Fruit fly (Drosophila melanogaster) whole organism, embryonic: ENCODE measurements around the gene Enoph.
A peak's percentile ranks its signal among the peaks of the same experiment; 100 is the strongest.

ENCODE experiments used
- CG10543 ChIP-seq: fragments of 200-800 bp; sonication (Bioruptor generic); optimal IDR thresholded peaks from 3 replicates; lab custom pipeline; 2017; ENCODE audit warnings: missing biosample characterization, mild to moderate bottlenecking, missing genetic modification characterization, moderate library complexity
- CG11695 ChIP-seq: fragments of 200-800 bp; sonication (Bioruptor generic); IDR thresholded peaks from 3 replicates; pipeline ENCODE4 v1.3.6; 2022; ENCODE audit warnings: missing biosample characterization, missing genetic modification characterization
- CG12299 ChIP-seq: fragments of 200-800 bp; sonication (Bioruptor generic); optimal IDR thresholded peaks from 2 replicates; lab custom pipeline; 2018; ENCODE audit warnings: missing biosample characterization, mild to moderate bottlenecking, missing genetic modification characterization
- CG12659 ChIP-seq: fragments of 200-800 bp; sonication (Bioruptor generic); optimal IDR thresholded peaks from 3 replicates; lab custom pipeline; 2017; ENCODE audit warnings: mild to moderate bottlenecking, missing biosample characterization, missing genetic modification reagents, missing genetic modification characterization
- CG13894 ChIP-seq: fragments of 200-800 bp; sonication (Bioruptor generic); optimal IDR thresholded peaks from 3 replicates; lab custom pipeline; 2018; ENCODE audit warnings: missing biosample characterization, mild to moderate bottlenecking, missing genetic modification characterization, moderate library complexity
- CG14050 ChIP-seq: fragments of 200-800 bp; sonication (Bioruptor generic); IDR thresholded peaks from 3 replicates; pipeline ENCODE4 v1.3.6; 2022; ENCODE audit warnings: missing biosample characterization, missing genetic modification characterization
- CG14860 ChIP-seq: fragments of 200-800 bp; sonication (Bioruptor generic); IDR thresholded peaks from 3 replicates; pipeline ENCODE4 v1.3.6; 2022; ENCODE audit warnings: missing biosample characterization, missing genetic modification characterization; ENCODE audit not compliant: partially characterized antibody
- CG1603 ChIP-seq: fragments of 200-800 bp; sonication (Bioruptor generic); optimal IDR thresholded peaks from 2 replicates; lab custom pipeline; 2019; ENCODE audit warnings: missing biosample characterization, mild to moderate bottlenecking, missing genetic modification characterization, moderate library complexity
- CG17385 ChIP-seq: fragments of 200-800 bp; sonication (Bioruptor generic); optimal IDR thresholded peaks from 3 replicates; lab custom pipeline; 2018; ENCODE audit warnings: missing biosample characterization, mild to moderate bottlenecking, missing genetic modification characterization
- CG18476 ChIP-seq: fragments of 200-800 bp; sonication (Bioruptor generic); optimal IDR thresholded peaks from 2 replicates; lab custom pipeline; 2016; ENCODE audit warnings: missing biosample characterization, mild to moderate bottlenecking, missing genetic modification characterization
- CG31388 ChIP-seq: fragments of 200-800 bp; sonication (Bioruptor generic); optimal IDR thresholded peaks from 2 replicates; lab custom pipeline; 2016; ENCODE audit warnings: missing biosample characterization, missing genetic modification characterization
- CG33213 ChIP-seq: fragments of 200-800 bp; sonication (Bioruptor generic); optimal IDR thresholded peaks from 3 replicates; lab custom pipeline; 2016; ENCODE audit warnings: missing biosample characterization, missing genetic modification characterization
- CG6654 ChIP-seq: fragments of 200-800 bp; sonication (Bioruptor generic); optimal IDR thresholded peaks from 2 replicates; lab custom pipeline; 2017; ENCODE audit warnings: missing biosample characterization, mild to moderate bottlenecking, missing genetic modification characterization
- CG6765 ChIP-seq: fragments of 200-800 bp; sonication (Bioruptor generic); optimal IDR thresholded peaks from 3 replicates; lab custom pipeline; 2017; ENCODE audit warnings: missing biosample characterization, mild to moderate bottlenecking, missing genetic modification characterization
- CG7928 ChIP-seq: fragments of 200-800 bp; sonication (Bioruptor generic); optimal IDR thresholded peaks from 2 replicates; lab custom pipeline; 2017; ENCODE audit warnings: missing biosample characterization, mild to moderate bottlenecking, missing genetic modification characterization
- CG8359 ChIP-seq: fragments of 200-800 bp; sonication (Bioruptor generic); optimal IDR thresholded peaks from 2 replicates; lab custom pipeline; 2017; ENCODE audit warnings: missing biosample characterization, mild to moderate bottlenecking, missing genetic modification characterization, borderline replicate concordance
- CG8478 ChIP-seq: fragments of >200 bp; optimal IDR thresholded peaks from 2 replicates; lab custom pipeline; 2018
- CG8944 ChIP-seq: fragments of 200-800 bp; sonication (Bioruptor generic); optimal IDR thresholded peaks from 3 replicates; lab custom pipeline; 2016; ENCODE audit warnings: missing biosample characterization, missing genetic modification characterization
- Deaf1 ChIP-seq: fragments of 200-800 bp; optimal IDR thresholded peaks from 3 replicates; lab custom pipeline; 2019; ENCODE audit warnings: missing biosample characterization, mild to moderate bottlenecking, missing genetic modification characterization, moderate library complexity
- Doc3 ChIP-seq: fragments of 200-800 bp; sonication (Bioruptor generic); IDR thresholded peaks from 3 replicates; pipeline ENCODE4 v1.3.6; 2022; ENCODE audit warnings: missing biosample characterization, missing genetic modification characterization; ENCODE audit not compliant: partially characterized antibody
- Dp ChIP-seq: fragments of 200-800 bp; sonication (Bioruptor generic); optimal IDR thresholded peaks from 2 replicates; lab custom pipeline; 2018; ENCODE audit warnings: missing biosample characterization, mild to moderate bottlenecking, missing genetic modification characterization, moderate library complexity
- HHEX ChIP-seq: fragments of 200-800 bp; sonication (Bioruptor generic); optimal IDR thresholded peaks from 3 replicates; lab custom pipeline; 2017; ENCODE audit warnings: missing biosample characterization, mild to moderate bottlenecking, missing genetic modification characterization, missing genetic modification reagents
- Hsf ChIP-seq: fragments of 200-800 bp; sonication (Bioruptor generic); optimal IDR thresholded peaks from 3 replicates; lab custom pipeline; 2016; ENCODE audit warnings: missing biosample characterization, missing genetic modification characterization
- Lpt ChIP-seq: fragments of >200 bp; optimal IDR thresholded peaks from 2 replicates; lab custom pipeline; 2018; ENCODE audit warnings: missing biosample characterization, missing genetic modification characterization
- Med ChIP-seq: fragments of 200-800 bp; sonication (Bioruptor generic); peaks from one replicate; lab custom pipeline; 2016; ENCODE audit warnings: missing biosample characterization, missing genetic modification characterization, mild to moderate bottlenecking, inconsistent platforms, moderate library complexity
- NK7.1 ChIP-seq: fragments of 200-800 bp; sonication (Bioruptor generic); optimal IDR thresholded peaks from 3 replicates; lab custom pipeline; 2016; ENCODE audit warnings: missing biosample characterization, missing genetic modification characterization
- Neu2 ChIP-seq: fragments of 200-800 bp; sonication (Bioruptor generic); optimal IDR thresholded peaks from 3 replicates; lab custom pipeline; 2016; ENCODE audit warnings: missing biosample characterization, missing genetic modification characterization, borderline replicate concordance
- Sox100B ChIP-seq: fragments of 200-800 bp; sonication (Bioruptor generic); optimal IDR thresholded peaks from 3 replicates; lab custom pipeline; 2018; ENCODE audit warnings: missing biosample characterization, mild to moderate bottlenecking, missing genetic modification characterization
- Sox102F ChIP-seq: fragments of 200-800 bp; sonication (Bioruptor generic); optimal IDR thresholded peaks from 2 replicates; lab custom pipeline; 2018; ENCODE audit warnings: missing biosample characterization, mild to moderate bottlenecking, missing genetic modification characterization, moderate library complexity
- Stat92E ChIP-seq, 3 experiments: fragments of >200 bp in 2 of 3; fragments of 200-800 bp in 1 of 3; sonication (Bioruptor generic) in 1 of 3; optimal IDR thresholded peaks; 2 replicates each; lab custom pipeline; 2017 to 2019; ENCODE audit warnings: missing biosample characterization in 3 of 3, missing genetic modification characterization in 3 of 3, mild to moderate bottlenecking in 1 of 3, moderate library complexity in 1 of 3
- TFAM ChIP-seq: fragments of 200-800 bp; sonication (Bioruptor generic); optimal IDR thresholded peaks from 2 replicates; lab custom pipeline; 2017; ENCODE audit warnings: missing biosample characterization, missing genetic modification characterization, inconsistent platforms
- chm ChIP-seq: fragments of 200-800 bp; sonication (Bioruptor generic); IDR thresholded peaks from 2 replicates; pipeline ENCODE4 v1.3.6; 2022; ENCODE audit warnings: missing biosample characterization, missing genetic modification characterization
- danr ChIP-seq: fragments of 200-800 bp; sonication (Bioruptor generic); IDR thresholded peaks from 2 replicates; pipeline ENCODE4 v1.3.6; 2022; ENCODE audit warnings: missing biosample characterization, missing genetic modification characterization
- dm ChIP-seq: fragments of 200-800 bp; sonication (Bioruptor generic); optimal IDR thresholded peaks from 3 replicates; lab custom pipeline; 2016; ENCODE audit warnings: missing biosample characterization, missing genetic modification characterization
- fd96Cb ChIP-seq: fragments of 200-800 bp; sonication (Bioruptor generic); optimal IDR thresholded peaks from 2 replicates; lab custom pipeline; 2018; ENCODE audit warnings: missing biosample characterization, mild to moderate bottlenecking, missing genetic modification characterization, moderate library complexity
- gcm ChIP-seq: fragments of 200-800 bp; sonication (Bioruptor generic); optimal IDR thresholded peaks from 2 replicates; lab custom pipeline; 2019; ENCODE audit warnings: missing biosample characterization, mild to moderate bottlenecking, missing genetic modification characterization, moderate library complexity
- kah ChIP-seq: fragments of 200-800 bp; sonication (Bioruptor generic); optimal IDR thresholded peaks from 2 replicates; lab custom pipeline; 2018; ENCODE audit warnings: missing biosample characterization, mild to moderate bottlenecking, missing genetic modification characterization
- lbe ChIP-seq: fragments of 200-800 bp; sonication (Bioruptor generic); optimal IDR thresholded peaks from 2 replicates; lab custom pipeline; 2016; ENCODE audit warnings: missing biosample characterization, mild to moderate bottlenecking, missing genetic modification characterization
- nmo ChIP-seq: fragments of 200-800 bp; sonication (Bioruptor generic); optimal IDR thresholded peaks from 2 replicates; lab custom pipeline; 2018; ENCODE audit warnings: missing biosample characterization, mild to moderate bottlenecking, missing genetic modification characterization, moderate library complexity
- onecut ChIP-seq: fragments of 200-800 bp; sonication (Bioruptor generic); IDR thresholded peaks from 2 replicates; pipeline ENCODE4 v1.3.6; 2022; ENCODE audit warnings: missing biosample characterization, missing genetic modification characterization
- pzg ChIP-seq: fragments of 200-800 bp; sonication (Bioruptor generic); optimal IDR thresholded peaks from 3 replicates; lab custom pipeline; 2018; ENCODE audit warnings: missing biosample characterization, mild to moderate bottlenecking, missing genetic modification characterization, moderate library complexity
- scrt ChIP-seq: fragments of 200-800 bp; sonication (Bioruptor generic); optimal IDR thresholded peaks from 2 replicates; lab custom pipeline; 2018; ENCODE audit warnings: missing biosample characterization, mild to moderate bottlenecking, missing genetic modification characterization, moderate library complexity
- slbo ChIP-seq: fragments of 200-800 bp; sonication (Bioruptor generic); IDR thresholded peaks from 2 replicates; pipeline ENCODE4 v1.3.6; 2022; ENCODE audit warnings: missing biosample characterization, missing genetic modification characterization
- slp2 ChIP-seq: fragments of 200-800 bp; sonication (Bioruptor generic); optimal IDR thresholded peaks from 2 replicates; lab custom pipeline; 2016; ENCODE audit warnings: missing biosample characterization, missing genetic modification characterization
- tap ChIP-seq: fragments of 200-800 bp; optimal IDR thresholded peaks from 3 replicates; lab custom pipeline; 2019; ENCODE audit warnings: missing biosample characterization, mild to moderate bottlenecking, missing genetic modification characterization, moderate library complexity
- tin ChIP-seq: fragments of 200-800 bp; sonication (Bioruptor generic); optimal IDR thresholded peaks from 3 replicates; lab custom pipeline; 2016; ENCODE audit warnings: missing biosample characterization, missing genetic modification characterization
- tx ChIP-seq: fragments of 200-800 bp; sonication (Bioruptor generic); optimal IDR thresholded peaks from 2 replicates; lab custom pipeline; 2016; ENCODE audit warnings: missing biosample characterization, missing genetic modification characterization
- unc-4 ChIP-seq: fragments of 200-800 bp; sonication (Bioruptor generic); IDR thresholded peaks from 2 replicates; pipeline ENCODE4 v1.3.6; 2022; ENCODE audit warnings: missing biosample characterization, missing genetic modification characterization; ENCODE audit not compliant: partially characterized antibody
- z ChIP-seq: fragments of 200-800 bp; sonication (Bioruptor generic); IDR thresholded peaks from 3 replicates; pipeline ENCODE4 v1.3.6; 2022; ENCODE audit warnings: missing biosample characterization, missing genetic modification characterization

Gene Enoph

dm6 chr3R:5251243-5251865, 5.1 kb downstream of the Enoph start, which contains the start of gene CtsF (continued):
- TF ChIP-seq CG6765 (GFP tag; lab: Kevin White, UChicago) = peak; percentile 7
- no peak for TF ChIP-seq danr (GFP tag; lab: Robert Waterston, UW)
- peak; percentile 33 for TF ChIP-seq Lpt (GFP tag; lab: Kevin White, UChicago)
- no peak for TF ChIP-seq tx
- TF ChIP-seq HHEX (GFP tag; lab: Kevin White, UChicago) = no peak
- no peak for TF ChIP-seq CG7928 (GFP tag; lab: Kevin White, UChicago)
- TF ChIP-seq Sox100B (GFP tag; lab: Kevin White, UChicago) = no peak
- peak; percentile 29 for TF ChIP-seq dm (GFP tag; lab: Kevin White, UChicago)
- peak in 1 of 3 experiments; percentile 27 for TF ChIP-seq Stat92E (GFP tag; optimal IDR thresholded peaks at IDR 0.05; lab: Kevin White, UChicago)
- TF ChIP-seq Dp (GFP tag; lab: Kevin White, UChicago) = peak; percentile 92
- TF ChIP-seq CG33213 (GFP tag; lab: Kevin White, UChicago) = peak; percentile 37
- peak; percentile 36; the same call in 1 of the 2 replicates for TF ChIP-seq slbo (GFP tag; lab: Robert Waterston, UW)
- peak; percentile 93 for TF ChIP-seq CG8478 (lab: Kevin White, UChicago)
- TF ChIP-seq CG8944 (GFP tag; lab: Kevin White, UChicago) = no peak
- no peak for TF ChIP-seq fd96Cb (tag; lab: Kevin White, UChicago)
- no peak; the same call in 1 of the 2 replicates for TF ChIP-seq onecut (GFP tag; lab: Robert Waterston, UW)
- TF ChIP-seq tap (tag; lab: Kevin White, UChicago) = peak; percentile 30
- TF ChIP-seq CG11695 (GFP tag; lab: Robert Waterston, UW) = no peak
- peak; percentile 97 for TF ChIP-seq Doc3 (GFP tag; lab: Robert Waterston, UW)
- TF ChIP-seq CG13894 (tag; lab: Kevin White, UChicago) = peak; percentile 64
- TF ChIP-seq z = 0 out of 3 replicates have a peak, but pooled peaks have one; percentile 30
- peak; percentile 100 for TF ChIP-seq CG14860 (GFP tag; lab: Robert Waterston, UW)
- TF ChIP-seq CG12299 = peak; percentile 28
- TF ChIP-seq CG14050 (GFP tag; lab: Robert Waterston, UW) = no peak
- TF ChIP-seq tin (GFP tag; lab: Kevin White, UChicago) = no peak
- TF ChIP-seq scrt (GFP tag; lab: Kevin White, UChicago) = peak; percentile 94
- TF ChIP-seq Neu2 = peak; percentile 99
- TF ChIP-seq gcm (GFP tag; lab: Kevin White, UChicago) = no peak
- no peak for TF ChIP-seq Hsf
- TF ChIP-seq kah = peak; percentile 55
- peak; percentile 48 for TF ChIP-seq CG1603 (tag; lab: Kevin White, UChicago)
- no peak for TF ChIP-seq slp2 (GFP tag; lab: Kevin White, UChicago)
- peak; percentile 88 for TF ChIP-seq Med (GFP tag; lab: Kevin White, UChicago)
- TF ChIP-seq CG18476 (GFP tag; lab: Kevin White, UChicago) = no peak
- TF ChIP-seq TFAM = no peak
- no peak for TF ChIP-seq CG6654 (GFP tag; lab: Kevin White, UChicago)
- no peak for TF ChIP-seq CG17385 (GFP tag; lab: Kevin White, UChicago)
- TF ChIP-seq nmo = peak; percentile 41
- no peak for TF ChIP-seq CG8359
- peak; percentile 7 for TF ChIP-seq Sox102F (GFP tag; lab: Kevin White, UChicago)
- peak; percentile 93 for TF ChIP-seq pzg (GFP tag; lab: Kevin White, UChicago)
- peak; percentile 99 for TF ChIP-seq unc-4 (GFP tag; lab: Robert Waterston, UW)
- peak; percentile 64 for TF ChIP-seq CG10543 (GFP tag; lab: Kevin White, UChicago)
- peak; percentile 67 for TF ChIP-seq lbe
- TF ChIP-seq NK7.1 (GFP tag; lab: Kevin White, UChicago) = peak; percentile 8
- peak; percentile 59; the same call in 1 of the 2 replicates for TF ChIP-seq chm (GFP tag; lab: Robert Waterston, UW)
- peak; percentile 16 for TF ChIP-seq Deaf1 (tag; lab: Kevin White, UChicago)
- no peak for TF ChIP-seq CG31388 (GFP tag; lab: Kevin White, UChicago)
- TF ChIP-seq CG12659 (GFP tag; lab: Kevin White, UChicago) = peak; percentile 80
